Worm (Caenorhabditis elegans) whole organism, L3 larva: ENCODE measurements around the gene ZK1010.10.

Source experiments
- R02D3.7 ChIP-seq: fragments of 150-350 bp; optimal IDR thresholded peaks from 2 replicates; lab custom pipeline; 2014; ENCODE audit warnings: missing biosample characterization, missing genetic modification characterization
- unc-39 ChIP-seq: sonication (generic microtip); optimal IDR thresholded peaks from 4 replicates; lab custom pipeline; 2017; ENCODE audit warnings: missing biosample characterization, missing genetic modification characterization
- unc-62 ChIP-seq: fragments of 150-350 bp; sonication (generic microtip); optimal IDR thresholded peaks from 4 replicates; lab custom pipeline; 2014; ENCODE audit warnings: missing biosample characterization, missing genetic modification reagents, missing genetic modification characterization

- no peak for TF ChIP-seq unc-39 (tag; lab: Kevin White, UChicago)
- TF ChIP-seq R02D3.7 (tag; lab: Kevin White, UChicago), result no peak
- TF ChIP-seq unc-62 (GFP tag; lab: Kevin White, UChicago), result no peak
These were observed 33.9 kb upstream of the ZK1010.10 start for ce11 chrIII:12968330-12968729.
